Fruit fly (Drosophila melanogaster): Measurements from ENCODE around the gene LeuRS.

LeuRS gene

DNA sequence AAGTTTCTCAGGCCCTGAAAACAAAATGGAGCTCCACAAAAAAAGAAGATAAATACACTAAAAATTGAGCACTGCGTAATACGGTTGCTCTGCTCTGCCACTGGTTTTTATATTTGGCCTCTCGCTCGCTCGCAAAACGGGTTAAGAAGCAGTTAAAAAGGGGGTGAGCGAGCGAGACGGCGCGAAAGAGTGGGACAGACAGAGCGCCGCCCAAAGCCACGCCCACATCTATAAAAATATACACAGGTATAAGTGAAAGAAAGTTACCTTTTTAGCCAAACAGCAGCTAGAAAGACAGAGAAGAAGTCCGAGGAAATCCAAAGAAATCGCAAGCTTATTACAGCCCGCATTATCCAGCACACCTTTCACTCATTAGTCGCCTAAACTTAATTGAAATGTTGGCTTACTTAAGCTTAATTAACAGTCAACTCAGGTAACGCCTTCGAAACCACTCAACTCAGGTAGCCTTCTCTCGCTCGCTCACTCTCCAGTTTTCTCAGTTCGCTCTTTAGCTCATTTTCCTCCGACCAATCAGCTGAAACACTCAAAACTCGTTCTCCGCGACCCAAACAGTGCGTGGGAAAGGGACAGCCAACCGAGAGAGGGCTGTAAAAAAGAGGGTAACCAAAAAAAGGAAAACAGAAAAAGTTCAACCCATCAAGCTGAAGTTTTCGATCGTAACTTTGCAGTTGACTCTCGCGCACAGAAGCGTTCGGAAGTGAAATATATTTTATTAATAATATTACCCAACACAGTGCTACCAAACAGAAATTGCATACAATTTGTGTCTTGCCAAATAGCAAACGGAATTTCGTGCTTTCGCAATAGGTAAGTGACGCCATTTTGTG is 24.3 kb upstream of the LeuRS start, which contains the start of gene drm (continued):
- no peak for TF ChIP-seq CG13424 (tag; optimal IDR thresholded peaks at IDR 0.05)
- TF ChIP-seq unc-4 (GFP tag; IDR thresholded peaks at IDR 0.05; ENCODE audit: partially characterized antibody): no peak
- TF ChIP-seq CG17361 (GFP tag; IDR thresholded peaks at IDR 0.05): no peak
- TF ChIP-seq HLH4C (GFP tag; IDR thresholded peaks at IDR 0.05; ENCODE audit: partially characterized antibody): 0 out of 3 replicates have a peak, but pooled peaks have one; percentile 32
- no peak for TF ChIP-seq CG2875 (GFP tag; optimal IDR thresholded peaks at IDR 0.05)
- TF ChIP-seq ewg (GFP tag; optimal IDR thresholded peaks at IDR 0.05): no peak
- no peak for TF ChIP-seq CG13287 (GFP tag; IDR thresholded peaks at IDR 0.05; ENCODE audit: partially characterized antibody)
- TF ChIP-seq BEAF-32 (GFP tag; optimal IDR thresholded peaks at IDR 0.05): no peak
- no peak for TF ChIP-seq CG31441 (GFP tag; IDR thresholded peaks at IDR 0.05)
- TF ChIP-seq nom (GFP tag; optimal IDR thresholded peaks at IDR 0.05): no peak
- TF ChIP-seq Ets97D (GFP tag; optimal IDR thresholded peaks at IDR 0.05): no peak
- no peak for TF ChIP-seq CG34376 (GFP tag; optimal IDR thresholded peaks at IDR 0.05)
- no peak for TF ChIP-seq CG10431 (GFP tag; optimal IDR thresholded peaks at IDR 0.05)
- no peak for TF ChIP-seq CG9609 (GFP tag; optimal IDR thresholded peaks at IDR 0.05)
- 0 out of 3 replicates have a peak, but pooled peaks have one; percentile 61 for TF ChIP-seq hb (GFP tag; IDR thresholded peaks at IDR 0.05; ENCODE audit: partially characterized antibody)
- TF ChIP-seq CG10209 (GFP tag; optimal IDR thresholded peaks at IDR 0.05): no peak
- 0 out of 3 replicates have a peak, but pooled peaks have one; percentile 19 for TF ChIP-seq CG34224 (GFP tag; IDR thresholded peaks at IDR 0.05; ENCODE audit: partially characterized antibody)
- peak; percentile 67 for TF ChIP-seq vvl (GFP tag; IDR thresholded peaks at IDR 0.05)
- no peak for TF ChIP-seq CG9437 (GFP tag; optimal IDR thresholded peaks at IDR 0.05)
- no peak for TF ChIP-seq CG18619 (GFP tag; optimal IDR thresholded peaks at IDR 0.05)
- TF ChIP-seq CG6791 (GFP tag; IDR thresholded peaks at IDR 0.05; ENCODE audit: partially characterized antibody): no peak
- peak; percentile 8; the same call in 1 of the 2 replicates for TF ChIP-seq CG32772 (GFP tag; IDR thresholded peaks at IDR 0.05)
- TF ChIP-seq CG15601 (tag; optimal IDR thresholded peaks at IDR 0.05): no peak
- no peak for TF ChIP-seq Max (GFP tag; optimal IDR thresholded peaks at IDR 0.05)
- TF ChIP-seq yki (optimal IDR thresholded peaks at IDR 0.05): peak; percentile 24
- TF ChIP-seq CG4854 (GFP tag; optimal IDR thresholded peaks at IDR 0.05): no peak
- no peak for TF ChIP-seq C15 (GFP tag; IDR thresholded peaks at IDR 0.05)
- TF ChIP-seq CG8388 (GFP tag; optimal IDR thresholded peaks at IDR 0.05): no peak
- TF ChIP-seq MBD-R2 (GFP tag; IDR thresholded peaks at IDR 0.05): no peak
- no peak for TF ChIP-seq CG10543 (GFP tag; optimal IDR thresholded peaks at IDR 0.05)
- TF ChIP-seq az2 (GFP tag; optimal IDR thresholded peaks at IDR 0.05): no peak
- no peak for TF ChIP-seq CG6765 (GFP tag; optimal IDR thresholded peaks at IDR 0.05)
- TF ChIP-seq CkIIα-i1 (GFP tag; IDR thresholded peaks at IDR 0.05): no peak
- TF ChIP-seq bowl (GFP tag; IDR thresholded peaks at IDR 0.05): peak; percentile 89
- peak; percentile 34 for TF ChIP-seq cad (GFP tag; optimal IDR thresholded peaks at IDR 0.05)
- peak; percentile 36 for TF ChIP-seq jing (GFP tag; optimal IDR thresholded peaks at IDR 0.05)
- TF ChIP-seq tx (GFP tag; optimal IDR thresholded peaks at IDR 0.05): no peak
- TF ChIP-seq CTCF (GFP tag; optimal IDR thresholded peaks at IDR 0.05): no peak
- TF ChIP-seq CG8478 (optimal IDR thresholded peaks at IDR 0.05): peak; percentile 61
- TF ChIP-seq cg (GFP tag; optimal IDR thresholded peaks at IDR 0.05): peak; percentile 49
- TF ChIP-seq CG11247 (GFP tag; IDR thresholded peaks at IDR 0.05): no peak
- no peak for TF ChIP-seq pho (GFP tag; optimal IDR thresholded peaks at IDR 0.05)
- no peak for TF ChIP-seq CG3847 (GFP tag; IDR thresholded peaks at IDR 0.05)
- TF ChIP-seq ems (GFP tag; optimal IDR thresholded peaks at IDR 0.05): no peak
- TF ChIP-seq abd-A (tag; optimal IDR thresholded peaks at IDR 0.05): peak; percentile 38
- no peak for TF ChIP-seq grau (tag; optimal IDR thresholded peaks at IDR 0.05)
- TF ChIP-seq dysf (GFP tag; IDR thresholded peaks at IDR 0.05): no peak
- no peak for TF ChIP-seq Elba2 (GFP tag; optimal IDR thresholded peaks at IDR 0.05)
- no peak for TF ChIP-seq exex (tag; optimal IDR thresholded peaks at IDR 0.05)
- no peak for TF ChIP-seq pb (GFP tag; optimal IDR thresholded peaks at IDR 0.05)
